Worm (Caenorhabditis elegans): Measurements from ENCODE around the gene F10A3.17.

The F10A3.17 gene

ce11 chrV:16162124-16162735 lies 2.7 kb upstream of the F10A3.17 start, which contains the start of the genes str-109 and F10A3.11:
str-109 (minus strand) TSS chrV:16162224.
F10A3.11 (plus strand) TSS chrV:16162685.
- TF ChIP-seq ztf-23 (GFP tag; IDR thresholded peaks at IDR 0.05): no peak
- TF ChIP-seq cog-1 (tag; optimal IDR thresholded peaks at IDR 0.05): no peak
- TF ChIP-seq flt-1 (GFP tag; IDR thresholded peaks at IDR 0.05): no peak
- TF ChIP-seq med-1 (GFP tag; optimal IDR thresholded peaks at IDR 0.05; ENCODE audit: insufficient read depth): no peak

- TF ChIP-seq ztf-23 (GFP tag; IDR thresholded peaks at IDR 0.05) (no peak), tab-1 (GFP tag; IDR thresholded peaks at IDR 0.05) (no peak), ztf-29 (GFP tag; IDR thresholded peaks at IDR 0.05) (no peak), cog-1 (tag; optimal IDR thresholded peaks at IDR 0.05) (no peak), T22C8.4 (GFP tag; IDR thresholded peaks at IDR 0.05) (no peak), flt-1 (GFP tag; IDR thresholded peaks at IDR 0.05) (no peak), ref-1 (GFP tag; conservative IDR thresholded peaks at IDR 0.05) (no peak), klf-2 (GFP tag; conservative IDR thresholded peaks at IDR 0.05) (no peak), med-1 (GFP tag; optimal IDR thresholded peaks at IDR 0.05; ENCODE audit: insufficient read depth) (no peak)
Measured at ce11 chrV:16160087-16160486, 593 bp upstream of the F10A3.17 start.

ce11 chrV:16158391-16158790 lies 1.1 kb downstream of the F10A3.17 start, which contains the start of gene str-99:
str-99 (minus strand) TSS chrV:16158491.
- no peak for TF ChIP-seq ztf-23 (GFP tag; IDR thresholded peaks at IDR 0.05)
- no peak for TF ChIP-seq ztf-29 (GFP tag; IDR thresholded peaks at IDR 0.05)
- no peak for TF ChIP-seq ref-1 (GFP tag; conservative IDR thresholded peaks at IDR 0.05)
- TF ChIP-seq med-1 (GFP tag; optimal IDR thresholded peaks at IDR 0.05; ENCODE audit: insufficient read depth): no peak
- TF ChIP-seq tab-1 (GFP tag; IDR thresholded peaks at IDR 0.05): no peak
- TF ChIP-seq klf-2 (GFP tag; conservative IDR thresholded peaks at IDR 0.05): no peak
- TF ChIP-seq flt-1 (GFP tag; IDR thresholded peaks at IDR 0.05): no peak
- TF ChIP-seq T22C8.4 (GFP tag; IDR thresholded peaks at IDR 0.05): no peak
- no peak for TF ChIP-seq cog-1 (tag; optimal IDR thresholded peaks at IDR 0.05)

ce11 chrV:16155111-16155510 lies 4.4 kb downstream of the F10A3.17 start, which contains the start of gene str-97:
str-97 (minus strand) TSS chrV:16155211.
- no peak for TF ChIP-seq T22C8.4 (GFP tag; IDR thresholded peaks at IDR 0.05)
- TF ChIP-seq ref-1 (GFP tag; conservative IDR thresholded peaks at IDR 0.05): no peak
- TF ChIP-seq tab-1 (GFP tag; IDR thresholded peaks at IDR 0.05): no peak
- TF ChIP-seq cog-1 (tag; optimal IDR thresholded peaks at IDR 0.05): no peak
- TF ChIP-seq flt-1 (GFP tag; IDR thresholded peaks at IDR 0.05): no peak

ce11 chrV:16153375-16153774 lies 6.1 kb downstream of the F10A3.17 start, which contains the start of gene str-254:
str-254 (minus strand) TSS chrV:16153475.
- no peak for TF ChIP-seq cog-1 (tag; optimal IDR thresholded peaks at IDR 0.05)
- TF ChIP-seq ztf-29 (GFP tag; IDR thresholded peaks at IDR 0.05): no peak
- TF ChIP-seq tab-1 (GFP tag; IDR thresholded peaks at IDR 0.05): no peak
- no peak for TF ChIP-seq med-1 (GFP tag; optimal IDR thresholded peaks at IDR 0.05; ENCODE audit: insufficient read depth)
- no peak for TF ChIP-seq ref-1 (GFP tag; conservative IDR thresholded peaks at IDR 0.05)
- no peak for TF ChIP-seq flt-1 (GFP tag; IDR thresholded peaks at IDR 0.05)
- no peak for TF ChIP-seq T22C8.4 (GFP tag; IDR thresholded peaks at IDR 0.05)
- TF ChIP-seq klf-2 (GFP tag; conservative IDR thresholded peaks at IDR 0.05): no peak
- no peak for TF ChIP-seq ztf-23 (GFP tag; IDR thresholded peaks at IDR 0.05)

ce11 chrV:16148805-16149204 lies 10.7 kb downstream of the F10A3.17 start, which contains the start of gene F10A3.4:
F10A3.4 (plus strand) TSS chrV:16149105.
- TF ChIP-seq cog-1 (tag; optimal IDR thresholded peaks at IDR 0.05) (no peak), med-1 (GFP tag; optimal IDR thresholded peaks at IDR 0.05; ENCODE audit: insufficient read depth) (no peak), tab-1 (GFP tag; IDR thresholded peaks at IDR 0.05) (no peak), ztf-29 (GFP tag; IDR thresholded peaks at IDR 0.05) (no peak), klf-2 (GFP tag; conservative IDR thresholded peaks at IDR 0.05) (no peak), ref-1 (GFP tag; conservative IDR thresholded peaks at IDR 0.05) (no peak), ztf-23 (GFP tag; IDR thresholded peaks at IDR 0.05) (no peak), flt-1 (GFP tag; IDR thresholded peaks at IDR 0.05) (no peak), T22C8.4 (GFP tag; IDR thresholded peaks at IDR 0.05) (no peak)

ce11 chrV:16145009-16145408 lies 14.5 kb downstream of the F10A3.17 start:
- no peak for TF ChIP-seq ref-1 (GFP tag; conservative IDR thresholded peaks at IDR 0.05)
- TF ChIP-seq med-1 (GFP tag; optimal IDR thresholded peaks at IDR 0.05; ENCODE audit: insufficient read depth): no peak
- no peak for TF ChIP-seq cog-1 (tag; optimal IDR thresholded peaks at IDR 0.05)
- no peak for TF ChIP-seq ztf-29 (GFP tag; IDR thresholded peaks at IDR 0.05)
- TF ChIP-seq T22C8.4 (GFP tag; IDR thresholded peaks at IDR 0.05): no peak
- no peak for TF ChIP-seq ztf-23 (GFP tag; IDR thresholded peaks at IDR 0.05)
- no peak for TF ChIP-seq tab-1 (GFP tag; IDR thresholded peaks at IDR 0.05)
- TF ChIP-seq klf-2 (GFP tag; conservative IDR thresholded peaks at IDR 0.05): no peak
- TF ChIP-seq flt-1 (GFP tag; IDR thresholded peaks at IDR 0.05): no peak

- TF ChIP-seq ztf-29 (GFP tag; IDR thresholded peaks at IDR 0.05): no peak
- TF ChIP-seq med-1 (GFP tag; optimal IDR thresholded peaks at IDR 0.05; ENCODE audit: insufficient read depth): no peak
- TF ChIP-seq cog-1 (tag; optimal IDR thresholded peaks at IDR 0.05): no peak
- no peak for TF ChIP-seq ref-1 (GFP tag; conservative IDR thresholded peaks at IDR 0.05)
Measured at ce11 chrV:16143066-16143581, 16.4 kb downstream of the F10A3.17 start, which contains the start of gene fbxa-88. fbxa-88 (minus strand) TSS chrV:16143116.

ce11 chrV:16142371-16142770 lies 17.1 kb downstream of the F10A3.17 start, which contains the start of gene fbxa-18:
fbxa-18 (plus strand) TSS chrV:16142671.
- TF ChIP-seq ztf-29 (GFP tag; IDR thresholded peaks at IDR 0.05) (no peak), T22C8.4 (GFP tag; IDR thresholded peaks at IDR 0.05) (no peak), cog-1 (tag; optimal IDR thresholded peaks at IDR 0.05) (no peak)

- TF ChIP-seq flt-1 (GFP tag; IDR thresholded peaks at IDR 0.05): no peak
- TF ChIP-seq ztf-23 (GFP tag; IDR thresholded peaks at IDR 0.05): no peak
- TF ChIP-seq klf-2 (GFP tag; conservative IDR thresholded peaks at IDR 0.05): no peak
- TF ChIP-seq ztf-29 (GFP tag; IDR thresholded peaks at IDR 0.05): no peak
- no peak for TF ChIP-seq ref-1 (GFP tag; conservative IDR thresholded peaks at IDR 0.05)
- no peak for TF ChIP-seq tab-1 (GFP tag; IDR thresholded peaks at IDR 0.05)
- no peak for TF ChIP-seq med-1 (GFP tag; optimal IDR thresholded peaks at IDR 0.05; ENCODE audit: insufficient read depth)
- no peak for TF ChIP-seq T22C8.4 (GFP tag; IDR thresholded peaks at IDR 0.05)
- no peak for TF ChIP-seq cog-1 (tag; optimal IDR thresholded peaks at IDR 0.05)
Measured at ce11 chrV:16141071-16141470, 18.4 kb downstream of the F10A3.17 start, which contains the start of gene clc-32. clc-32 (minus strand) TSS chrV:16141171.

Data from whole organism, midembryonic.